Worm (Caenorhabditis elegans) whole organism, L1 larva: ENCODE data around the gene ZC395.11.
A peak's percentile ranks its signal among the peaks of the same experiment; 100 is the strongest.

ENCODE experiments used
- C04F5.9 ChIP-seq: sonication (generic microtip); optimal IDR thresholded peaks from 2 replicates; lab custom pipeline; 2016; ENCODE audit warnings: missing genetic modification characterization, missing compliant biosample characterization
- C16A3.4 ChIP-seq: fragments of 150-350 bp; optimal IDR thresholded peaks from 2 replicates; lab custom pipeline; 2014; ENCODE audit warnings: missing biosample characterization, missing genetic modification characterization
- Y116A8C.19 ChIP-seq: sonication (generic microtip); optimal IDR thresholded peaks from 2 replicates; lab custom pipeline; 2016; ENCODE audit warnings: missing compliant biosample characterization, missing genetic modification characterization, borderline replicate concordance
- aha-1 ChIP-seq: fragments of 150-350 bp; optimal IDR thresholded peaks from 2 replicates; lab custom pipeline; 2014; ENCODE audit warnings: missing biosample characterization, missing genetic modification characterization
- alr-1 ChIP-seq: fragments of 200-800 bp; sonication (Bioruptor generic); optimal IDR thresholded peaks from 2 replicates; lab custom pipeline; 2018; ENCODE audit warnings: borderline replicate concordance, mild to moderate bottlenecking, missing genetic modification characterization, missing compliant biosample characterization
- aly-2 ChIP-seq: fragments of 150-350 bp; optimal IDR thresholded peaks from 2 replicates; lab custom pipeline; 2014; ENCODE audit warnings: missing biosample characterization, missing genetic modification characterization
- ama-1 ChIP-seq: fragments of 150-350 bp; optimal IDR thresholded peaks from 2 replicates; lab custom pipeline; 2014
- ces-1 ChIP-seq: fragments of 150-350 bp; optimal IDR thresholded peaks from 2 replicates; lab custom pipeline; 2014; ENCODE audit warnings: missing biosample characterization, missing genetic modification reagents, missing genetic modification characterization
- dpl-1 ChIP-seq, 3 experiments: fragments of 150-350 bp in 2 of 3; sonication (generic microtip) in 1 of 3; optimal IDR thresholded peaks; 2 replicates each; lab custom pipeline; 2014 to 2017; ENCODE audit warnings: missing biosample characterization in 3 of 3, missing genetic modification characterization in 3 of 3, missing genetic modification reagents in 3 of 3
- dsc-1 ChIP-seq: sonication (generic microtip); optimal IDR thresholded peaks from 2 replicates; lab custom pipeline; 2016; ENCODE audit warnings: mild to moderate bottlenecking, missing genetic modification characterization, missing compliant biosample characterization
- efl-1 ChIP-seq, 4 experiments: fragments of 150-350 bp; optimal IDR thresholded peaks in 3 of 4; peaks in 1 of 4; 1 replicate in 1 of 4; 2 replicates in 3 of 4; lab custom pipeline; 2014; ENCODE audit warnings: missing biosample characterization in 2 of 4, missing genetic modification characterization in 2 of 4, missing genetic modification reagents in 2 of 4
- efl-3 ChIP-seq: fragments of 200-800 bp; sonication (Bioruptor generic); optimal IDR thresholded peaks from 2 replicates; lab custom pipeline; 2018; ENCODE audit warnings: mild to moderate bottlenecking, missing genetic modification characterization, missing compliant biosample characterization
- egl-13 ChIP-seq: sonication (generic microtip); optimal IDR thresholded peaks from 2 replicates; lab custom pipeline; 2016; ENCODE audit warnings: missing genotype, missing genetic modification reagents, missing genetic modification characterization, missing compliant biosample characterization
- ets-5 ChIP-seq: fragments of 200-800 bp; sonication (Bioruptor generic); IDR thresholded peaks from 2 replicates; pipeline ENCODE4 v1.3.6; 2022; ENCODE audit warnings: missing genetic modification characterization, missing compliant biosample characterization
- fkh-4 ChIP-seq: sonication (generic microtip); optimal IDR thresholded peaks from 2 replicates; lab custom pipeline; 2016; ENCODE audit warnings: missing compliant biosample characterization, missing genetic modification characterization, borderline replicate concordance
- fkh-8 ChIP-seq: sonication (generic microtip); optimal IDR thresholded peaks from 2 replicates; lab custom pipeline; 2016; ENCODE audit warnings: mild to moderate bottlenecking, missing genetic modification characterization, missing compliant biosample characterization
- grh-1 ChIP-seq: fragments of 200-800 bp; sonication (Bioruptor generic); IDR thresholded peaks from 2 replicates; pipeline ENCODE4 v1.3.6; 2022; ENCODE audit warnings: missing genetic modification reagents, missing genetic modification characterization, missing compliant biosample characterization
- hlh-4 ChIP-seq: sonication (generic microtip); optimal IDR thresholded peaks from 2 replicates; lab custom pipeline; 2016; ENCODE audit warnings: mild to moderate bottlenecking, missing genetic modification characterization, missing compliant biosample characterization
- isw-1 ChIP-seq: fragments of 200-800 bp; sonication (Bioruptor generic); IDR thresholded peaks from 2 replicates; pipeline ENCODE4 v1.3.6; 2022; ENCODE audit warnings: missing genetic modification characterization, missing compliant biosample characterization
- lin-14 ChIP-seq: fragments of 200-800 bp; sonication (Bioruptor generic); optimal IDR thresholded peaks from 2 replicates; lab custom pipeline; 2018; ENCODE audit warnings: mild to moderate bottlenecking, missing genetic modification characterization, moderate library complexity, missing compliant biosample characterization
- mdl-1 ChIP-seq, 2 experiments: fragments of 150-350 bp; optimal IDR thresholded peaks; 2 replicates each; lab custom pipeline; 2014 to 2017; ENCODE audit warnings: missing biosample characterization in 2 of 2, missing genetic modification characterization in 2 of 2, inconsistent platforms in 1 of 2
- mef-2 ChIP-seq: fragments of 150-350 bp; optimal IDR thresholded peaks from 2 replicates; lab custom pipeline; 2014; ENCODE audit warnings: missing biosample characterization, missing genetic modification characterization
- mep-1 ChIP-seq: fragments of 150-350 bp; optimal IDR thresholded peaks from 2 replicates; lab custom pipeline; 2014; ENCODE audit warnings: missing biosample characterization, missing genetic modification characterization
- nhr-19 ChIP-seq: fragments of 200-800 bp; sonication (Bioruptor generic); conservative IDR thresholded peaks from 2 replicates; pipeline ENCODE4 v1.3.6; 2022; ENCODE audit warnings: missing genetic modification characterization, missing compliant biosample characterization
- nhr-20 ChIP-seq: sonication (generic microtip); optimal IDR thresholded peaks from 2 replicates; lab custom pipeline; 2016; ENCODE audit warnings: mild to moderate bottlenecking, missing genetic modification characterization, missing compliant biosample characterization
- nhr-71 ChIP-seq: sonication (generic microtip); optimal IDR thresholded peaks from 2 replicates; lab custom pipeline; 2016; ENCODE audit warnings: mild to moderate bottlenecking, missing genetic modification characterization, moderate library complexity, missing compliant biosample characterization
- nhr-85 ChIP-seq: sonication (generic microtip); peaks from one replicate; lab custom pipeline; 2016; ENCODE audit warnings: missing genetic modification characterization, inconsistent platforms, missing compliant biosample characterization
- nhr-90 ChIP-seq: sonication (generic microtip); optimal IDR thresholded peaks from 2 replicates; lab custom pipeline; 2016; ENCODE audit warnings: mild to moderate bottlenecking, missing genetic modification characterization, missing compliant biosample characterization; ENCODE audit not compliant: poor library complexity
- pag-3 ChIP-seq: sonication (generic microtip); optimal IDR thresholded peaks from 2 replicates; lab custom pipeline; 2017; ENCODE audit warnings: missing genetic modification characterization, mild to moderate bottlenecking, missing compliant biosample characterization, antibody characterized with exemption, borderline replicate concordance; ENCODE audit not compliant: insufficient read depth
- pax-3 ChIP-seq: fragments of 200-800 bp; sonication (Bioruptor generic); optimal IDR thresholded peaks from 2 replicates; lab custom pipeline; 2018; ENCODE audit warnings: mild to moderate bottlenecking, missing genetic modification characterization, moderate library complexity, missing compliant biosample characterization
- pqm-1 ChIP-seq: sonication (generic microtip); optimal IDR thresholded peaks from 3 replicates; lab custom pipeline; 2017; ENCODE audit warnings: missing biosample characterization, missing genetic modification characterization
- rnt-1 ChIP-seq: sonication (generic microtip); optimal IDR thresholded peaks from 2 replicates; lab custom pipeline; 2016; ENCODE audit warnings: mild to moderate bottlenecking, missing genetic modification characterization, moderate library complexity, missing compliant biosample characterization
- skn-1 ChIP-seq: fragments of 150-350 bp; optimal IDR thresholded peaks from 2 replicates; lab custom pipeline; 2014; ENCODE audit warnings: missing biosample characterization, missing genetic modification characterization
- snu-23 ChIP-seq: sonication (generic microtip); optimal IDR thresholded peaks from 2 replicates; lab custom pipeline; 2016; ENCODE audit warnings: missing genetic modification characterization, missing compliant biosample characterization
- sup-37 ChIP-seq: fragments of 200-800 bp; sonication (Bioruptor generic); optimal IDR thresholded peaks from 2 replicates; lab custom pipeline; 2018; ENCODE audit warnings: mild to moderate bottlenecking, missing genetic modification characterization, missing compliant biosample characterization
- swsn-7 ChIP-seq: sonication (generic microtip); optimal IDR thresholded peaks from 2 replicates; lab custom pipeline; 2016; ENCODE audit warnings: missing genetic modification characterization, missing compliant biosample characterization
- unc-30 ChIP-seq: sonication (generic microtip); optimal IDR thresholded peaks from 2 replicates; lab custom pipeline; 2017; ENCODE audit warnings: missing biosample characterization, missing genetic modification characterization
- unc-62 ChIP-seq: fragments of 150-350 bp; optimal IDR thresholded peaks from 2 replicates; lab custom pipeline; 2014; ENCODE audit warnings: missing biosample characterization, missing genetic modification reagents, missing genetic modification characterization
- unc-98 ChIP-seq: fragments of 200-800 bp; sonication (Bioruptor generic); IDR thresholded peaks from 2 replicates; pipeline ENCODE4 v1.3.6; 2022; ENCODE audit warnings: missing genetic modification characterization, missing compliant biosample characterization
- xbp-1 ChIP-seq: sonication (generic microtip); optimal IDR thresholded peaks from 2 replicates; lab custom pipeline; 2016; ENCODE audit warnings: missing genetic modification characterization, missing compliant biosample characterization

The ZC395.11 gene

DNA sequence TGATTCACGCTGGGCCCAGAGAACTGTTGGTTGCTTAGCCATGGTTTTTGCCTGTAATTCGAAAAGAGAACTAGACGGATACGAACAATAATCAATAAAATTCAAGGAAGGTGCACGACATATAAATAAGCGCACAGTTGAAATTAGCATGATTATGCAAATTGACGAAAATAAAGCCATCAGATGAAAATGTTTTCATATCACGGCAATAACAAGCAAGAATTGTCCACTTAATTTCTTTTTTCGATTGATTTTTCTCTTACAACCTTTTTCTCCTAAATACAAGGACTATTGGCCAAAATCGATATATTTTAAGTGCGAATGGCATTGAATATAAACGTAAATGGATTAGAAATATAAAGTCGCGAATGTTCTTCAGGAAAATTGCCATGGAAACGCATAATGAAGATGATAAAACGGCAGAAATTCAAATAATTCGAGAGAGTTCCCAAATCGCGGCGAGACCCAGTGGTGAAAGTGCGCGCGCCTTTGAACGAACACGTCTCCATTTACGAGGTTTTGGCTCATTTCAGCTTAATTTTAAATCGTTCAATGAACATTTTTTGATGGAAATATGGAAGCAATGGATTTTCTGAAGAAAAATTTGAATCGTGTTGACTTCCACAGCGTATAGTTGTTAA, 11.3 kb downstream of the ZC395.11 start, which contains the start of the genes daf-41 and toc-1 (continued):
- TF ChIP-seq snu-23 (GFP tag; lab: Kevin White, UChicago) (peak; percentile 68), fkh-8 (tag; lab: Kevin White, UChicago) (peak; percentile 81), egl-13 (tag; lab: Kevin White, UChicago) (no peak), C16A3.4 (tag; lab: Kevin White, UChicago) (peak; percentile 57), unc-98 (GFP tag; lab: Robert Waterston, UW) (no peak)
- TF ChIP-seq, all 84 proteins: peak for 31

DNA sequence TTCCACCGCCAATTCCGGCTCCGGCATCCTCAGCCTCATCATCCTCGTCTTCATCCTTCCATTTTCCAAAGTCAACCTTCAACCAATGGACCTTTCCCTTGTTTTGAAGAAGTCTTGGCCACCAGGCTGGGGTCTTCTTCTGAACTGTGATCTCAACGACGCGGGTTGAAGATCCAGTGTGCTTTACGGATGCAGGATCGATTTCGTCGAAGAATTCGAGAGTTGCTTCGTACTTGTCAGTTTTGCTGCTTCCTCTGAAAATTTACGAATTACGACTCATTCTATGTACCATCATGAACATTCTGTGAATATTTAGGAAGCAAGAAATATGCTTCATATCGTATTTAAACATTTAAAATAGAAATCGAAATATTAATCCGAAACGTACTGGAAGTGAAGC, 11.9 kb downstream of the ZC395.11 start:
- no peak for TF ChIP-seq pag-3 (tag; lab: Kevin White, UChicago)
- TF ChIP-seq nhr-85 (tag; lab: Kevin White, UChicago) = peak; percentile 30
- TF ChIP-seq efl-1 (optimal IDR thresholded peaks at IDR 0.05; lab: Kevin White, UChicago) = no peak
- peak in 1 of 2 experiments; percentile 37 for TF ChIP-seq efl-1 (GFP tag; optimal IDR thresholded peaks at IDR 0.05 in 1 of 2; lab: Kevin White, UChicago)

DNA sequence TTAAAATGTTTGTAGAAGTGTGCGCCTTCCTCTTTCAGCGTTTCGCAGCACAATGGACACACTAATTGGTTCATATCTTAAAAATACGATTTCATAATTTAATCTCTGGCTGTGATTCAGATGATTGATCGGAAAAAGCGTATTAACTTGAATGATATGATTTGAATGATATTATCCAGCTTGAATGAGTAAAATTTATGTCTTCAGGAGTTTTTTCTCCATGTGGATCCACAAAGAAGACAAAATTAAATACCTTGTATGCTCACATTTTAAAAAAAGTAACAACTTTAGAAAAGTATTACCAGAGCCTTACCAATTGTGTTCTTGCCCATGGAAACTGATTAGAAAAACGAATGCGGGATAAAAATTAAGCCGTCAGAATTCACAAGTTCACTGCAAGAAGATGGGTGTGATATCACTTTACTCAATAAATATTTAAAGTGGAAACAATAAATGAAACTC, 12.7 kb downstream of the ZC395.11 start, which contains the start of gene ztf-8:
ztf-8 (minus strand) TSS at position 76 of the 462 bp plus-strand sequence.
- TF ChIP-seq nhr-90 (tag; lab: Kevin White, UChicago) = peak; percentile 5
- TF ChIP-seq fkh-4 = no peak
- peak; percentile 24 for TF ChIP-seq snu-23 (GFP tag; lab: Kevin White, UChicago)
- no peak for TF ChIP-seq nhr-85 (tag; lab: Kevin White, UChicago)
- TF ChIP-seq aly-2 = peak; percentile 51
- TF ChIP-seq pag-3 (tag; lab: Kevin White, UChicago) = no peak
- TF ChIP-seq nhr-71 = peak; percentile 57
- peak in 1 of 3 experiments; percentile 6 for TF ChIP-seq dpl-1 (GFP tag; optimal IDR thresholded peaks at IDR 0.05; lab: Kevin White, UChicago)
- TF ChIP-seq pqm-1 = no peak
- peak; percentile 87 for TF ChIP-seq ama-1
- no peak for TF ChIP-seq C04F5.9 (tag; lab: Kevin White, UChicago)
- peak; percentile 23 for TF ChIP-seq dsc-1 (tag; lab: Kevin White, UChicago)
- 0 out of 2 replicates have a peak, but pooled peaks have one; percentile 12 for TF ChIP-seq nhr-19
- TF ChIP-seq pax-3 (tag; lab: Kevin White, UChicago) = no peak
- TF ChIP-seq swsn-7 (tag; lab: Kevin White, UChicago) = peak; percentile 20
- peak; percentile 40 for TF ChIP-seq mep-1 (tag; lab: Kevin White, UChicago)
- no peak for TF ChIP-seq efl-3
- TF ChIP-seq aha-1 (tag; lab: Kevin White, UChicago) = no peak
- TF ChIP-seq C16A3.4 (tag; lab: Kevin White, UChicago) = no peak
- TF ChIP-seq mef-2 = no peak
- TF ChIP-seq nhr-20 (tag; lab: Kevin White, UChicago) = peak; percentile 7
- no peak for TF ChIP-seq unc-30 (tag; lab: Kevin White, UChicago)
- TF ChIP-seq unc-62 (GFP tag; lab: Kevin White, UChicago) = no peak
- no peak for TF ChIP-seq grh-1 (GFP tag; lab: Robert Waterston, UW)
- no peak for TF ChIP-seq xbp-1 (tag; lab: Kevin White, UChicago)
- TF ChIP-seq, all 84 proteins: peak for 11

DNA sequence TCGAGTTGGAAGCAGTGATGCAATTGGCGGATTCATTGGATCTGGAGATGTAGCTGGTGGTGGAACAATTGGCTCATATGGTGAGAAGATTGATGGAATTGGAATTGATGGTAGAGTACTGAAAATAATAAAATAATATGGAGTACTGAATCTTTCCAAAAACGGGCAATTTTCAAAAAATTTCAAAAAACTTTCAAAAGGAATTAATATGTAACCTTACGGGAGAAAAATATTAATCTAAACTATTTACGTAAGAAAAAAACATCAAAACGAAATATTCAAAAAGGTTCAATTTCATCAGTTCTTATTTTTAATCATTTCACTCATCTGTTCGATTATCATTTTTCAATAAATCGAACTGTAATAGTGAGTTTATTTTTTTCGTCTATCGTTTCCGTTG, 16.3 kb downstream of the ZC395.11 start, which contains the start of gene ZC395.4:
ZC395.4 (plus strand) TSS at position 301 of the 400 bp plus-strand sequence.
- TF ChIP-seq C04F5.9 (tag; lab: Kevin White, UChicago) (no peak), ets-5 (GFP tag; lab: Robert Waterston, UW) (no peak), sup-37 (GFP tag; lab: Kevin White, UChicago) (no peak), ces-1 (GFP tag; lab: Kevin White, UChicago) (no peak), C16A3.4 (tag; lab: Kevin White, UChicago) (no peak), mdl-1 (tag; optimal IDR thresholded peaks at IDR 0.05; lab: Kevin White, UChicago) (no peak), lin-14 (no peak), Y116A8C.19 (no peak), aly-2 (no peak), rnt-1 (tag; lab: Kevin White, UChicago) (no peak), alr-1 (no peak), hlh-4 (tag; lab: Kevin White, UChicago) (no peak), skn-1 (tag; lab: Kevin White, UChicago) (no peak), isw-1 (GFP tag; lab: Robert Waterston, UW) (no peak), fkh-8 (tag; lab: Kevin White, UChicago) (no peak), efl-3 (no peak)
- TF ChIP-seq, all 84 proteins: peak for 0
